Worm (Caenorhabditis elegans) whole organism, mixed stage, embryonic: ENCODE measurements around the gene cox-10.

Experiments used
- M03D4.4 ChIP-seq: sonication (generic microtip); optimal IDR thresholded peaks from 2 replicates; lab custom pipeline; 2017; ENCODE audit warnings: mild to moderate bottlenecking, missing genetic modification characterization, missing compliant biosample characterization
- bed-3 ChIP-seq: fragments of 200-800 bp; sonication (Bioruptor generic); optimal IDR thresholded peaks from 3 replicates; lab custom pipeline; 2018; ENCODE audit warnings: mild to moderate bottlenecking, missing genetic modification characterization, moderate library complexity, missing compliant biosample characterization
- blmp-1 ChIP-seq: fragments of 150-350 bp; optimal IDR thresholded peaks from 2 replicates; lab custom pipeline; 2014; ENCODE audit warnings: missing biosample characterization, missing genetic modification characterization
- ceh-39 ChIP-seq: fragments of 150-350 bp; optimal IDR thresholded peaks from 2 replicates; lab custom pipeline; 2014; ENCODE audit warnings: missing biosample characterization, missing genetic modification characterization
- ceh-43 ChIP-seq: fragments of 200-800 bp; sonication (Bioruptor generic); optimal IDR thresholded peaks from 2 replicates; lab custom pipeline; 2018; ENCODE audit warnings: mild to moderate bottlenecking, missing genetic modification characterization, moderate library complexity, missing compliant biosample characterization
- ceh-83 ChIP-seq: fragments of 200-800 bp; sonication (Bioruptor generic); optimal IDR thresholded peaks from 2 replicates; lab custom pipeline; 2018; ENCODE audit warnings: mild to moderate bottlenecking, missing genetic modification characterization, missing compliant biosample characterization
- ces-1 ChIP-seq: fragments of 150-350 bp; optimal IDR thresholded peaks from 2 replicates; lab custom pipeline; 2014; ENCODE audit warnings: missing biosample characterization, missing genetic modification reagents, missing genetic modification characterization
- cnd-1 ChIP-seq: fragments of 200-800 bp; sonication (Bioruptor generic); optimal IDR thresholded peaks from 2 replicates; lab custom pipeline; 2018; ENCODE audit warnings: mild to moderate bottlenecking, missing genetic modification characterization, missing compliant biosample characterization
- drap-1 ChIP-seq: fragments of 200-800 bp; sonication (Bioruptor generic); optimal IDR thresholded peaks from 3 replicates; lab custom pipeline; 2018; ENCODE audit warnings: mild to moderate bottlenecking, missing genetic modification characterization, missing compliant biosample characterization
- elt-1 ChIP-seq: sonication (generic microtip); optimal IDR thresholded peaks from 2 replicates; lab custom pipeline; 2017; ENCODE audit warnings: missing genetic modification characterization, mild to moderate bottlenecking, missing compliant biosample characterization, antibody characterized with exemption, moderate library complexity, borderline replicate concordance; ENCODE audit not compliant: insufficient read depth
- elt-3 ChIP-seq: fragments of 150-350 bp; optimal IDR thresholded peaks from 2 replicates; lab custom pipeline; 2014; ENCODE audit warnings: missing biosample characterization, missing genetic modification characterization
- flh-1 ChIP-seq: fragments of 200-800 bp; sonication (Bioruptor generic); optimal IDR thresholded peaks from 2 replicates; lab custom pipeline; 2018; ENCODE audit warnings: mild to moderate bottlenecking, missing genetic modification characterization, moderate library complexity, missing compliant biosample characterization
- ham-2 ChIP-seq: fragments of 200-800 bp; sonication (Bioruptor generic); optimal IDR thresholded peaks from 2 replicates; lab custom pipeline; 2018; ENCODE audit warnings: mild to moderate bottlenecking, missing genetic modification characterization, missing compliant biosample characterization
- hlh-1 ChIP-seq: fragments of 150-350 bp; optimal IDR thresholded peaks from 2 replicates; lab custom pipeline; 2014; ENCODE audit warnings: missing biosample characterization, missing genetic modification reagents, missing genetic modification characterization
- lin-13 ChIP-seq: fragments of 150-350 bp; optimal IDR thresholded peaks from 2 replicates; lab custom pipeline; 2014; ENCODE audit warnings: missing biosample characterization, missing genetic modification characterization
- lin-32 ChIP-seq: fragments of 200-800 bp; sonication (Bioruptor generic); optimal IDR thresholded peaks from 2 replicates; lab custom pipeline; 2018; ENCODE audit warnings: mild to moderate bottlenecking, missing genetic modification characterization, missing compliant biosample characterization
- lsy-2 ChIP-seq: fragments of 150-350 bp; optimal IDR thresholded peaks from 2 replicates; lab custom pipeline; 2014; ENCODE audit warnings: missing biosample characterization, missing genetic modification characterization
- mab-5 ChIP-seq: fragments of 150-350 bp; optimal IDR thresholded peaks from 2 replicates; lab custom pipeline; 2014; ENCODE audit warnings: missing biosample characterization, missing genetic modification characterization
- mep-1 ChIP-seq: fragments of 150-350 bp; optimal IDR thresholded peaks from 2 replicates; lab custom pipeline; 2017; ENCODE audit warnings: missing biosample characterization, missing genetic modification reagents, missing genetic modification characterization, inconsistent platforms
- nhr-12 ChIP-seq: fragments of 150-350 bp; optimal IDR thresholded peaks from 2 replicates; lab custom pipeline; 2014; ENCODE audit warnings: missing biosample characterization, missing genetic modification characterization
- nhr-2 ChIP-seq: fragments of 150-350 bp; optimal IDR thresholded peaks from 2 replicates; lab custom pipeline; 2014; ENCODE audit warnings: missing biosample characterization, missing genetic modification characterization
- nhr-237 ChIP-seq: fragments of 150-350 bp; optimal IDR thresholded peaks from 2 replicates; lab custom pipeline; 2014; ENCODE audit warnings: missing biosample characterization, missing genetic modification characterization
- nhr-76 ChIP-seq: sonication (generic microtip); optimal IDR thresholded peaks from 2 replicates; lab custom pipeline; 2017; ENCODE audit warnings: missing biosample characterization, missing genetic modification characterization
- pha-4 ChIP-seq: fragments of 150-350 bp; optimal IDR thresholded peaks from 2 replicates; lab custom pipeline; 2018; ENCODE audit warnings: missing biosample characterization, missing genetic modification reagents, missing genetic modification characterization
- sem-2 ChIP-seq: fragments of 200-800 bp; sonication (Bioruptor generic); optimal IDR thresholded peaks from 2 replicates; lab custom pipeline; 2018; ENCODE audit warnings: mild to moderate bottlenecking, missing genetic modification characterization, missing compliant biosample characterization
- snpc-4 ChIP-seq: fragments of 150-350 bp; optimal IDR thresholded peaks from 2 replicates; lab custom pipeline; 2014; ENCODE audit warnings: missing biosample characterization, missing genetic modification characterization
- sptf-1 ChIP-seq: sonication (generic microtip); optimal IDR thresholded peaks from 2 replicates; lab custom pipeline; 2017; ENCODE audit warnings: mild to moderate bottlenecking, missing genetic modification characterization, moderate library complexity, missing compliant biosample characterization
- tbx-8 ChIP-seq: fragments of 200-800 bp; sonication (Bioruptor generic); optimal IDR thresholded peaks from 2 replicates; lab custom pipeline; 2018; ENCODE audit warnings: mild to moderate bottlenecking, missing genetic modification characterization, moderate library complexity, missing compliant biosample characterization
- unc-120 ChIP-seq: sonication (generic microtip); optimal IDR thresholded peaks from 2 replicates; lab custom pipeline; 2017; ENCODE audit warnings: missing genetic modification characterization, missing compliant biosample characterization; ENCODE audit not compliant: poor library complexity, severe bottlenecking
- unc-39 ChIP-seq: fragments of 150-350 bp; optimal IDR thresholded peaks from 2 replicates; lab custom pipeline; 2014; ENCODE audit warnings: missing biosample characterization, missing genetic modification characterization
- zip-8 ChIP-seq: fragments of 150-350 bp; optimal IDR thresholded peaks from 2 replicates; lab custom pipeline; 2014; ENCODE audit warnings: missing biosample characterization, missing genetic modification characterization
- ztf-11 ChIP-seq: fragments of 150-350 bp; optimal IDR thresholded peaks from 2 replicates; lab custom pipeline; 2014; ENCODE audit warnings: missing biosample characterization, missing genetic modification characterization

Gene cox-10

ce11 chrII:12679635-12680034, at the start of gene cox-10, which contains the start of gene Y38E10A.33:
Gene cox-10 (plus strand): TSS chrII:12679954.
Gene Y38E10A.33 (minus strand): TSS chrII:12679646.
- TF ChIP-seq drap-1 (no peak), ces-1 (GFP tag; lab: Kevin White, UChicago) (peak; percentile 67), zip-8 (tag; lab: Kevin White, UChicago) (no peak), unc-39 (tag; lab: Kevin White, UChicago) (no peak), cnd-1 (tag; lab: Kevin White, UChicago) (no peak), pha-4 (tag; lab: Kevin White, UChicago) (peak; percentile 6), lin-32 (GFP tag; lab: Kevin White, UChicago) (no peak), ceh-39 (tag; lab: Kevin White, UChicago) (no peak), nhr-2 (no peak), ztf-11 (tag; lab: Kevin White, UChicago) (no peak), ceh-83 (GFP tag; lab: Kevin White, UChicago) (no peak), ham-2 (no peak), hlh-1 (tag; lab: Kevin White, UChicago) (no peak), snpc-4 (tag; lab: Kevin White, UChicago) (no peak), ceh-43 (no peak), elt-1 (tag; lab: Kevin White, UChicago) (no peak), nhr-12 (tag; lab: Kevin White, UChicago) (no peak), lin-13 (tag; lab: Kevin White, UChicago) (peak; percentile 48), mep-1 (tag; lab: Kevin White, UChicago) (no peak), lsy-2 (tag; lab: Kevin White, UChicago) (peak; percentile 45), mab-5 (no peak), blmp-1 (tag; lab: Kevin White, UChicago) (no peak), bed-3 (GFP tag; lab: Kevin White, UChicago) (no peak)

DNA sequence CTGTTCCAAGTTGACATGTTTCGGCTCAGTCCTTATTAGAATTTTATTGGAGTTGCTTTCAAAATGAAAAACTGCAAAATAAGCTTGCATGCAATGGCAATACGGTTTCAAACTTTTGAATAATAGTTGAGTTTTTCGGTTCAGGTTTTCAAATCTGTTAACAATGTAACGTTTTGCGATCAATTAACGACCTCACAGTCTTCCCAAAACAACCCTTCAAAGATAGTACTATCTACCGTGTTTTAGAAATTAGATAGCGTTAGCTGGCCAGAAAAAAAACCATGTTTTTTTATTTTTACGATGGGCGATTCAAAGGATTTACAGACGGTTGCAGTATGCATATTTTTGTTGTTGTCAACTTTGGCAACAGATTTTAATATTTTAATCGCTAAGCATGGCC, 48.9 kb upstream of the cox-10 start, which contains the start of gene Y38E10A.34:
Gene Y38E10A.34, plus strand, starts transcription at position 301 of the 400 bp plus-strand sequence.
- TF ChIP-seq flh-1 (GFP tag; lab: Kevin White, UChicago) (no peak), nhr-76 (tag; lab: Kevin White, UChicago) (no peak), cnd-1 (tag; lab: Kevin White, UChicago) (no peak), nhr-237 (no peak), blmp-1 (tag; lab: Kevin White, UChicago) (no peak), lin-32 (GFP tag; lab: Kevin White, UChicago) (no peak), zip-8 (tag; lab: Kevin White, UChicago) (no peak), ces-1 (GFP tag; lab: Kevin White, UChicago) (no peak), elt-3 (tag; lab: Kevin White, UChicago) (no peak), pha-4 (tag; lab: Kevin White, UChicago) (no peak), M03D4.4 (tag; lab: Kevin White, UChicago) (no peak), elt-1 (tag; lab: Kevin White, UChicago) (no peak), unc-39 (tag; lab: Kevin White, UChicago) (no peak), lin-13 (tag; lab: Kevin White, UChicago) (no peak), mep-1 (tag; lab: Kevin White, UChicago) (no peak), snpc-4 (tag; lab: Kevin White, UChicago) (no peak), ceh-39 (tag; lab: Kevin White, UChicago) (no peak), drap-1 (no peak)

ce11 chrII:12634749-12635318, 44.9 kb upstream of the cox-10 start, which contains the start of gene Y38E10A.17:
Gene Y38E10A.17 (minus strand): TSS chrII:12634799.
- TF ChIP-seq ces-1 (GFP tag; lab: Kevin White, UChicago) (no peak), flh-1 (GFP tag; lab: Kevin White, UChicago) (no peak), M03D4.4 (tag; lab: Kevin White, UChicago) (no peak), unc-39 (tag; lab: Kevin White, UChicago) (no peak), hlh-1 (tag; lab: Kevin White, UChicago) (no peak), sptf-1 (tag; lab: Kevin White, UChicago) (no peak), tbx-8 (GFP tag; lab: Kevin White, UChicago) (no peak), drap-1 (no peak), zip-8 (tag; lab: Kevin White, UChicago) (no peak), ztf-11 (tag; lab: Kevin White, UChicago) (no peak), cnd-1 (tag; lab: Kevin White, UChicago) (no peak), sem-2 (no peak), unc-120 (tag; lab: Kevin White, UChicago) (no peak), bed-3 (GFP tag; lab: Kevin White, UChicago) (no peak), mep-1 (tag; lab: Kevin White, UChicago) (no peak), mab-5 (no peak), ceh-43 (no peak)
